Fruit fly (Drosophila melanogaster) whole organism, embryonic: ENCODE results near the gene CG43072.

Source experiments
- CG18764 ChIP-seq: fragments of 200-800 bp; sonication (Bioruptor generic); optimal IDR thresholded peaks from 3 replicates; lab custom pipeline; 2016; ENCODE audit warnings: missing biosample characterization, missing genetic modification characterization
- Deaf1 ChIP-seq: fragments of 200-800 bp; optimal IDR thresholded peaks from 3 replicates; lab custom pipeline; 2019; ENCODE audit warnings: missing biosample characterization, mild to moderate bottlenecking, missing genetic modification characterization, moderate library complexity
- E2f2 ChIP-seq: fragments of 200-800 bp; sonication (Bioruptor generic); IDR thresholded peaks from 2 replicates; pipeline ENCODE4 v1.3.6; 2022; ENCODE audit warnings: missing biosample characterization, missing genetic modification characterization
- NC2β ChIP-seq: fragments of 200-800 bp; sonication (Bioruptor generic); optimal IDR thresholded peaks from 2 replicates; lab custom pipeline; 2016; ENCODE audit warnings: missing biosample characterization, missing genetic modification characterization
- dan ChIP-seq: fragments of 200-800 bp; sonication (Bioruptor generic); IDR thresholded peaks from 2 replicates; pipeline ENCODE4 v1.3.6; 2022; ENCODE audit warnings: missing biosample characterization, missing genetic modification characterization
- dpn ChIP-seq, 2 experiments: fragments of 200-800 bp; sonication (Bioruptor generic); optimal IDR thresholded peaks; 3 replicates each; lab custom pipeline; 2016; ENCODE audit warnings: missing biosample characterization in 2 of 2, missing genetic modification characterization in 2 of 2
- esg ChIP-seq: fragments of 200-800 bp; sonication (Bioruptor generic); conservative IDR thresholded peaks from 2 replicates; pipeline ENCODE4 v1.3.6; 2022; ENCODE audit warnings: missing biosample characterization, missing genetic modification characterization
- ken ChIP-seq: fragments of 200-800 bp; sonication (Bioruptor generic); IDR thresholded peaks from 3 replicates; pipeline ENCODE4 v1.3.6; 2022; ENCODE audit warnings: missing biosample characterization, missing genetic modification characterization
- twi ChIP-seq: fragments of 200-800 bp; optimal IDR thresholded peaks from 2 replicates; lab custom pipeline; 2019; ENCODE audit warnings: missing biosample characterization, mild to moderate bottlenecking, missing genetic modification characterization, moderate library complexity
- vfl ChIP-seq: fragments of 200-800 bp; sonication (Bioruptor generic); optimal IDR thresholded peaks from 2 replicates; lab custom pipeline; 2016; ENCODE audit warnings: missing biosample characterization, missing genetic modification characterization
- yki ChIP-seq: fragments of >200 bp; optimal IDR thresholded peaks from 3 replicates; lab custom pipeline; 2018

- no peak for TF ChIP-seq ken (GFP tag; lab: Robert Waterston, UW)
- no peak for TF ChIP-seq dpn (GFP tag; optimal IDR thresholded peaks at IDR 0.05; lab: Kevin White, UChicago)
- TF ChIP-seq dan (GFP tag; lab: Robert Waterston, UW) = no peak
- TF ChIP-seq twi (tag; lab: Kevin White, UChicago) = no peak
- TF ChIP-seq vfl (GFP tag; lab: Kevin White, UChicago) = no peak
- no peak for TF ChIP-seq Deaf1 (tag; lab: Kevin White, UChicago)
- no peak for TF ChIP-seq NC2β (GFP tag; lab: Kevin White, UChicago)
- TF ChIP-seq CG18764 (GFP tag; lab: Kevin White, UChicago) = no peak
- no peak for TF ChIP-seq esg (GFP tag; lab: Robert Waterston, UW)
- TF ChIP-seq E2f2 (GFP tag; lab: Robert Waterston, UW) = no peak
- TF ChIP-seq yki (lab: Kevin White, UChicago) = no peak
These were observed 3.7 kb upstream of the CG43072 start for dm6 chr3L:21061968-21062367.
